Worm (Caenorhabditis elegans): ENCODE data around the gene F28G4.2.

The F28G4.2 gene

ce11 chrV:16244078-16244477 lies 38.0 kb downstream of the F28G4.2 start, which contains the start of gene srh-104:
TSS of gene srh-104 (minus strand) at chrV:16244178.
- no peak for TF ChIP-seq ZK185.1 (tag; optimal IDR thresholded peaks at IDR 0.05; ENCODE audit: poor library complexity, severe bottlenecking)
- no peak for TF ChIP-seq B0336.3 (GFP tag; IDR thresholded peaks at IDR 0.05)
- no peak for TF ChIP-seq K11D2.4 (GFP tag; IDR thresholded peaks at IDR 0.05)
- no peak for TF ChIP-seq ztf-6 (GFP tag; IDR thresholded peaks at IDR 0.05)
- TF ChIP-seq ama-1 (optimal IDR thresholded peaks at IDR 0.05): no peak
- no peak for TF ChIP-seq ama-1 (GFP tag; optimal IDR thresholded peaks at IDR 0.05)
- no peak for TF ChIP-seq ceh-27 (GFP tag; optimal IDR thresholded peaks at IDR 0.05)
- no peak for TF ChIP-seq chd-7 (tag; optimal IDR thresholded peaks at IDR 0.05)

ce11 chrV:16237223-16237622 lies 44.9 kb downstream of the F28G4.2 start, which contains the start of gene F21H7.5:
TSS of gene F21H7.5 (plus strand) at chrV:16237523.
- TF ChIP-seq dpff-1 (tag; optimal IDR thresholded peaks at IDR 0.05) (no peak), Y53F4B.3 (GFP tag; IDR thresholded peaks at IDR 0.05) (no peak), B0019.2 (GFP tag; conservative IDR thresholded peaks at IDR 0.05) (no peak), lin-54 (GFP tag; optimal IDR thresholded peaks at IDR 0.05) (no peak), F23B12.7 (tag; optimal IDR thresholded peaks at IDR 0.05; ENCODE audit: insufficient read depth) (no peak), pbrm-1 (GFP tag; IDR thresholded peaks at IDR 0.05) (no peak), xnd-1 (tag; optimal IDR thresholded peaks at IDR 0.05) (no peak), sea-2 (GFP tag; IDR thresholded peaks at IDR 0.05) (no peak), F39B2.1 (GFP tag; IDR thresholded peaks at IDR 0.05) (no peak), nhr-27 (tag; optimal IDR thresholded peaks at IDR 0.05) (no peak), ccch-3 (GFP tag; optimal IDR thresholded peaks at IDR 0.05) (no peak), lag-1 (GFP tag; IDR thresholded peaks at IDR 0.05) (no peak), akir-1 (GFP tag; optimal IDR thresholded peaks at IDR 0.05) (no peak), dpl-1 (GFP tag; optimal IDR thresholded peaks at IDR 0.05) (no peak), sdz-38 (tag; optimal IDR thresholded peaks at IDR 0.05) (no peak), unc-62 (GFP tag; optimal IDR thresholded peaks at IDR 0.05) (no peak), attf-5 (GFP tag; optimal IDR thresholded peaks at IDR 0.05) (no peak)

DNA sequence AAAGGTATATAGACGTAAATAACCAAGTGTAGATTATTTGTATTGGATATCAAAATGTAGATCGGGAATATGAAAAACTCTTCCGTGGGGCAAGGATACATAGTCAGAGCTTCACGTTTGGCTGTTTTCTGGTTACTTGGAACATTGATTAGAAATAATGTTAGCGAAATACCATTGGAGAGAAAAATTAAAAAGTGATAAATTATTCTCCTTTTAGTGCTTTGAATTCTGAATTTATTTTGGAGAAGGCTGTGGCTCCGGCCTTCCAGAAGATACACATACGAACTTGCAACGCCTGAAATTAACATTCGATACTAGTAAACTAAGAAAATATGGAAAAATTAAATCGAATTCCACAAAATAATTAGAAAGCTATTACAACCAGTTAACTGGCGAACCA lies 46.5 kb downstream of the F28G4.2 start, which contains the start of gene srh-98:
Gene srh-98, minus strand, starts transcription at position 101 of the 400 bp plus-strand sequence.
- TF ChIP-seq cebp-2 (GFP tag; IDR thresholded peaks at IDR 0.05) (no peak), lsl-1 (GFP tag; optimal IDR thresholded peaks at IDR 0.05) (no peak), madf-3 (GFP tag; IDR thresholded peaks at IDR 0.05) (no peak), F10E7.11 (tag; optimal IDR thresholded peaks at IDR 0.05) (no peak), mel-28 (tag; optimal IDR thresholded peaks at IDR 0.05; ENCODE audit: borderline replicate concordance) (no peak), gei-17 (GFP tag; optimal IDR thresholded peaks at IDR 0.05) (no peak), Y95B8A.8 (GFP tag; IDR thresholded peaks at IDR 0.05) (no peak), ceh-58 (GFP tag; IDR thresholded peaks at IDR 0.05) (no peak), F37B4.10 (GFP tag; IDR thresholded peaks at IDR 0.05) (no peak), aptf-2 (GFP tag; conservative IDR thresholded peaks at IDR 0.05) (no peak), ztf-28 (GFP tag; IDR thresholded peaks at IDR 0.05) (no peak), unc-62 (GFP tag; optimal IDR thresholded peaks at IDR 0.05) (no peak), ceh-79 (tag; optimal IDR thresholded peaks at IDR 0.05) (no peak), nfya-2 (GFP tag; IDR thresholded peaks at IDR 0.05) (no peak), hsf-1 (GFP tag; IDR thresholded peaks at IDR 0.05) (no peak)
